Worm (Caenorhabditis elegans) whole organism, young adult: ENCODE data around the gene T14B1.1.

Experiments
- B0261.1 ChIP-seq: sonication (generic microtip); optimal IDR thresholded peaks from 2 replicates; lab custom pipeline; 2016; ENCODE audit warnings: mild to moderate bottlenecking, missing genetic modification characterization, moderate library complexity, missing compliant biosample characterization
- F22D6.2 ChIP-seq: sonication (generic microtip); optimal IDR thresholded peaks from 2 replicates; lab custom pipeline; 2016; ENCODE audit warnings: mild to moderate bottlenecking, missing genetic modification characterization, missing compliant biosample characterization
- F23B12.7 ChIP-seq: sonication (generic microtip); optimal IDR thresholded peaks from 2 replicates; lab custom pipeline; 2017; ENCODE audit warnings: missing genetic modification characterization, mild to moderate bottlenecking, missing compliant biosample characterization, antibody characterized with exemption, moderate library complexity; ENCODE audit not compliant: insufficient read depth
- F33H1.4 ChIP-seq: fragments of 200-800 bp; sonication (Bioruptor generic); IDR thresholded peaks from 2 replicates; pipeline ENCODE4 v1.3.6; 2022; ENCODE audit warnings: missing genetic modification reagents, missing genetic modification characterization, missing compliant biosample characterization
- F37B4.10 ChIP-seq: fragments of 200-800 bp; sonication (Bioruptor generic); IDR thresholded peaks from 2 replicates; pipeline ENCODE4 v1.3.6; 2022; ENCODE audit warnings: missing genetic modification characterization, missing compliant biosample characterization
- F39B2.1 ChIP-seq: fragments of 200-800 bp; sonication (Bioruptor generic); IDR thresholded peaks from 2 replicates; pipeline ENCODE4 v1.3.6; 2022; ENCODE audit warnings: missing genetic modification reagents, missing genetic modification characterization, missing compliant biosample characterization
- F49E8.2 ChIP-seq: sonication (generic microtip); optimal IDR thresholded peaks from 3 replicates; lab custom pipeline; 2017; ENCODE audit warnings: missing genetic modification characterization, mild to moderate bottlenecking, missing compliant biosample characterization, antibody characterized with exemption, moderate library complexity; ENCODE audit not compliant: insufficient read depth
- F52B5.7 ChIP-seq: sonication (generic microtip); optimal IDR thresholded peaks from 2 replicates; lab custom pipeline; 2016; ENCODE audit warnings: mild to moderate bottlenecking, missing genetic modification characterization, missing compliant biosample characterization
- K12H6.12 ChIP-seq: fragments of 200-800 bp; sonication (Bioruptor generic); optimal IDR thresholded peaks from 2 replicates; lab custom pipeline; 2018; ENCODE audit warnings: mild to moderate bottlenecking, missing genetic modification characterization, missing compliant biosample characterization
- Y67H2A.10 ChIP-seq: fragments of 200-800 bp; sonication (Bioruptor generic); conservative IDR thresholded peaks from 2 replicates; pipeline ENCODE4 v1.3.6; 2022; ENCODE audit warnings: missing genetic modification reagents, missing genetic modification characterization, missing compliant biosample characterization
- Y79H2A.3 ChIP-seq: fragments of 200-800 bp; sonication (Bioruptor generic); conservative IDR thresholded peaks from 2 replicates; pipeline ENCODE4 v1.3.6; 2022; ENCODE audit warnings: missing genetic modification reagents, missing genetic modification characterization, missing compliant biosample characterization
- Y95B8A.8 ChIP-seq: fragments of 200-800 bp; sonication (Bioruptor generic); IDR thresholded peaks from 2 replicates; pipeline ENCODE4 v1.3.6; 2022; ENCODE audit warnings: missing genetic modification reagents, missing genetic modification characterization, missing compliant biosample characterization
- ZK185.1 ChIP-seq: sonication (generic microtip); optimal IDR thresholded peaks from 2 replicates; lab custom pipeline; 2016; ENCODE audit warnings: mild to moderate bottlenecking, missing genetic modification characterization, missing compliant biosample characterization; ENCODE audit not compliant: poor library complexity, severe bottlenecking
- aptf-2 ChIP-seq: fragments of 200-800 bp; sonication (Bioruptor generic); conservative IDR thresholded peaks from 2 replicates; pipeline ENCODE4 v1.3.6; 2022; ENCODE audit warnings: missing genetic modification reagents, missing genetic modification characterization, missing compliant biosample characterization
- athp-1 ChIP-seq: sonication (generic microtip); optimal IDR thresholded peaks from 2 replicates; lab custom pipeline; 2017; ENCODE audit warnings: mild to moderate bottlenecking, missing genetic modification characterization, missing compliant biosample characterization
- cebp-1 ChIP-seq, 2 experiments: fragments of 200-800 bp in 1 of 2; sonication (Bioruptor generic) in 1 of 2; sonication (generic microtip) in 1 of 2; IDR thresholded peaks in 1 of 2; optimal IDR thresholded peaks in 1 of 2; 2 replicates each; pipeline versions ENCODE4 v1.3.6 to Lab custom; 2017 to 2022; ENCODE audit warnings: missing compliant biosample characterization in 2 of 2, missing genetic modification characterization in 2 of 2, mild to moderate bottlenecking in 1 of 2, missing genetic modification reagents in 1 of 2, moderate library complexity in 1 of 2
- cebp-2 ChIP-seq: fragments of 200-800 bp; sonication (Bioruptor generic); IDR thresholded peaks from 2 replicates; pipeline ENCODE4 v1.3.6; 2022; ENCODE audit warnings: missing genetic modification characterization, missing compliant biosample characterization
- ceh-27 ChIP-seq: fragments of 200-800 bp; sonication (Bioruptor generic); optimal IDR thresholded peaks from 2 replicates; lab custom pipeline; 2018; ENCODE audit warnings: mild to moderate bottlenecking, missing genetic modification characterization, moderate library complexity, missing compliant biosample characterization
- die-1 ChIP-seq: sonication (generic microtip); optimal IDR thresholded peaks from 2 replicates; lab custom pipeline; 2016; ENCODE audit warnings: missing genotype, mild to moderate bottlenecking, missing genetic modification characterization, missing compliant biosample characterization
- efl-1 ChIP-seq: fragments of 150-350 bp; optimal IDR thresholded peaks from 2 replicates; lab custom pipeline; 2014; ENCODE audit warnings: missing biosample characterization, missing genetic modification reagents, missing genetic modification characterization
- egl-18 ChIP-seq: fragments of 200-800 bp; sonication (Bioruptor generic); IDR thresholded peaks from 2 replicates; pipeline ENCODE4 v1.3.6; 2022; ENCODE audit warnings: missing genetic modification reagents, missing genetic modification characterization, missing compliant biosample characterization
- egl-44 ChIP-seq: fragments of 200-800 bp; sonication (Bioruptor generic); IDR thresholded peaks from 2 replicates; pipeline ENCODE4 v1.3.6; 2022; ENCODE audit warnings: missing genetic modification reagents, missing genetic modification characterization, missing compliant biosample characterization
- ekl-4 ChIP-seq: fragments of 200-800 bp; sonication (Bioruptor generic); IDR thresholded peaks from 2 replicates; pipeline ENCODE4 v1.3.6; 2022; ENCODE audit warnings: missing genetic modification reagents, missing genetic modification characterization, missing compliant biosample characterization
- fkh-3 ChIP-seq: sonication (generic microtip); optimal IDR thresholded peaks from 2 replicates; lab custom pipeline; 2016; ENCODE audit warnings: mild to moderate bottlenecking, missing genetic modification characterization, missing compliant biosample characterization
- hmg-1.2 ChIP-seq: fragments of 200-800 bp; sonication (Bioruptor generic); IDR thresholded peaks from 2 replicates; pipeline ENCODE4 v1.3.6; 2022; ENCODE audit warnings: missing genetic modification reagents, missing genetic modification characterization, missing compliant biosample characterization
- hmg-20 ChIP-seq: fragments of 200-800 bp; sonication (Bioruptor generic); IDR thresholded peaks from 2 replicates; pipeline ENCODE4 v1.3.6; 2022; ENCODE audit warnings: missing genetic modification reagents, missing genetic modification characterization, missing compliant biosample characterization
- lag-1 ChIP-seq: fragments of 200-800 bp; sonication (Bioruptor generic); IDR thresholded peaks from 2 replicates; pipeline ENCODE4 v1.3.6; 2022; ENCODE audit warnings: missing genetic modification reagents, missing genetic modification characterization, missing compliant biosample characterization
- lsl-1 ChIP-seq: fragments of 200-800 bp; sonication (Bioruptor generic); optimal IDR thresholded peaks from 2 replicates; lab custom pipeline; 2018; ENCODE audit warnings: mild to moderate bottlenecking, missing genetic modification characterization, moderate library complexity, missing compliant biosample characterization
- madf-8 ChIP-seq: fragments of 200-800 bp; sonication (Bioruptor generic); conservative IDR thresholded peaks from 2 replicates; pipeline ENCODE4 v1.3.6; 2022; ENCODE audit warnings: missing genetic modification reagents, missing genetic modification characterization, missing compliant biosample characterization
- mcd-1 ChIP-seq: fragments of 200-800 bp; sonication (Bioruptor generic); IDR thresholded peaks from 2 replicates; pipeline ENCODE4 v1.3.6; 2022; ENCODE audit warnings: missing genetic modification reagents, missing genetic modification characterization, missing compliant biosample characterization
- mel-28 ChIP-seq: sonication (generic microtip); optimal IDR thresholded peaks from 2 replicates; lab custom pipeline; 2016; ENCODE audit warnings: borderline replicate concordance, mild to moderate bottlenecking, missing genetic modification characterization, missing compliant biosample characterization
- mes-4 ChIP-seq: sonication (generic microtip); optimal IDR thresholded peaks from 2 replicates; lab custom pipeline; 2016; ENCODE audit warnings: missing genotype, missing genetic modification characterization, missing compliant biosample characterization
- mxl-1 ChIP-seq: sonication (generic microtip); optimal IDR thresholded peaks from 2 replicates; lab custom pipeline; 2016; ENCODE audit warnings: missing genetic modification characterization, missing compliant biosample characterization
- nhr-80 ChIP-seq: sonication (generic microtip); optimal IDR thresholded peaks from 2 replicates; lab custom pipeline; 2016; ENCODE audit warnings: missing genetic modification characterization, missing compliant biosample characterization
- pbrm-1 ChIP-seq: fragments of 200-800 bp; sonication (Bioruptor generic); IDR thresholded peaks from 2 replicates; pipeline ENCODE4 v1.3.6; 2022; ENCODE audit warnings: missing genetic modification reagents, missing genetic modification characterization, missing compliant biosample characterization
- pha-4 ChIP-seq: fragments of 150-350 bp; sonication (generic microtip); optimal IDR thresholded peaks from 2 replicates; lab custom pipeline; 2014; ENCODE audit warnings: missing biosample characterization, missing genetic modification reagents, missing genetic modification characterization
- snpc-1.1 ChIP-seq: sonication (generic microtip); optimal IDR thresholded peaks from 2 replicates; lab custom pipeline; 2017; ENCODE audit warnings: missing genetic modification characterization, mild to moderate bottlenecking, missing compliant biosample characterization, antibody characterized with exemption, moderate library complexity, missing genotype, missing genetic modification reagents; ENCODE audit not compliant: insufficient read depth
- somi-1 ChIP-seq: fragments of 200-800 bp; sonication (Bioruptor generic); optimal IDR thresholded peaks from 2 replicates; lab custom pipeline; 2018; ENCODE audit warnings: mild to moderate bottlenecking, missing genetic modification characterization, missing compliant biosample characterization
- tbx-9 ChIP-seq: sonication (generic microtip); optimal IDR thresholded peaks from 2 replicates; lab custom pipeline; 2016; ENCODE audit warnings: borderline replicate concordance, missing genetic modification characterization, inconsistent platforms, missing compliant biosample characterization
- tlf-1 ChIP-seq: fragments of 200-800 bp; sonication (Bioruptor generic); optimal IDR thresholded peaks from 2 replicates; lab custom pipeline; 2018; ENCODE audit warnings: mild to moderate bottlenecking, missing genetic modification characterization, missing compliant biosample characterization
- zim-3 ChIP-seq: sonication (generic microtip); optimal IDR thresholded peaks from 2 replicates; lab custom pipeline; 2017; ENCODE audit warnings: mild to moderate bottlenecking, missing genetic modification characterization, moderate library complexity, missing compliant biosample characterization
- ztf-22 ChIP-seq: fragments of 200-800 bp; sonication (Bioruptor generic); optimal IDR thresholded peaks from 2 replicates; lab custom pipeline; 2018; ENCODE audit warnings: mild to moderate bottlenecking, missing genetic modification characterization, moderate library complexity, missing compliant biosample characterization

Gene T14B1.1

DNA sequence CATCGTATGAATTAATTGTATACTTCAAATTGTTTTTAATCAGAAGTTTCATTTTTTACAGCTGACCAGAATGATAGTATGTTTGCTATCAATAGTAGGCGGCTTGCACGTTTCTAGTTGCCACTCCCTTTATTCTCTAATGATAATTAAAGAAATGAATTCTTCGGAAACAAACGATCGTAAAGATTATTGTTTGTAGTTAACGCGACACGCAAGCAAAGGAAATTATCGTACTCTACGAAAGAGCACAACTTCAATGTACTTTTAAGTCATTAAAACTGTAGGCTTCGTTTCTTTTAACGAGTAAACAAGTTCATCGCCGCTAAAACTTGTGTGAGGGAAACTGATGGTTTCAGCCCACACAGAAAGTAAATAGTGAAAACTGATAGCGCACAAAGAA lies 10.9 kb upstream of the T14B1.1 start (continued):
- no peak for TF ChIP-seq lag-1 (GFP tag; lab: Robert Waterston, UW)
- TF ChIP-seq F49E8.2 (tag; lab: Kevin White, UChicago) = no peak
- TF ChIP-seq mcd-1 (GFP tag; lab: Robert Waterston, UW) = no peak

DNA sequence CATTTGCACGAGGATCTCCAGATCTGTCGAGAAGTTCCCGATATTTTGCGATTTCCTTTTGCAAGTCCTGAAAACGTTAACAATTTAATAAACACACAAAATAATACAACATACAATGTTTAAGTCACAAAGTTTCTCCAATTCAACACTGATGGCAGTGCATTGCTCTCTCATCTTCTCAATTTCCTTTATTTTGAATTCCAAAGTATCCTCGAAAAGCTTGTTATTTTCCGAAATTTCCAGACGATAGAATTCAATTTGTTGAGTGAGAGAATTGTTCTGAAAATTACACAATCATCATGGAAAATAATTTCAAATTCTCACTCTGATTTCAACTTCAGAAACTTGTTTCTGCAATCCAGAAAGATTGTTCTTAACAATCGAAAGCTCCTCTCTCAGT lies 9.4 kb upstream of the T14B1.1 start:
- TF ChIP-seq fkh-3 (tag; lab: Kevin White, UChicago) (no peak), aptf-2 (GFP tag; lab: Robert Waterston, UW) (no peak), ekl-4 (GFP tag; lab: Robert Waterston, UW) (no peak)
- TF ChIP-seq, all 124 proteins: peak for 0

DNA sequence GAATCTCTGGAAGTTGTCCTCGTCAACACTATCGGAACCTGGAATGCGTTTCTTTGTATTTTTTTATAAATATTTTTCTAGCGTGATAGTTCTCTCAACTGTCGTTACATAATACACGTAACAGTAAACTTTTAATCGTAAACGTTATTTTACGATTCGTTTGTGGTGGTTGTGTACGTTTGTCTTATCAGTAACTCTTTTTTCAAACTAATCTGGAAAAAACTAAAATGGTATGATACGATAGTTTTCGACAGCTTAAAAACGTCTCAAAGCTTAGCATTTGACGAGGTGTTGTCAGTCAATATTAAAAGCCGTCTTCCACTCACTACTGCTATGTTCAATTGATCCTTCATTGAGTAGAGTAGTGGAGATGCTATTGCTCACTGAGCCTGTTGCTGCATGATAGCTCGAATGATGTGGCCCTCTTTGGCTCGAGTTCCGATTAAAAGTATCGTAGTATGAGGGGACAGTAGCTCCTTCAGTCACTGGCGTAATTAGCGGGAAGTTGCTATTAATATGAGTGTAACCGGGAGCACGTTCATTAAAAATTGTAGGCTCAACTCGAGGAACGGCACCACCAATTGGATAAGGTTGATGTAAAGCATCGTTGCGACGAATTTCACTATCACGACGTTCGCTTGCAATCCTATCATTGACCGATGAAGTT lies 8.4 kb upstream of the T14B1.1 start:
- no peak for TF ChIP-seq mes-4 (tag; lab: Kevin White, UChicago)
- no peak for TF ChIP-seq Y95B8A.8 (GFP tag; lab: Robert Waterston, UW)
- no peak for TF ChIP-seq egl-44
- no peak for TF ChIP-seq lsl-1 (GFP tag; lab: Kevin White, UChicago)
- no peak for TF ChIP-seq cebp-2 (GFP tag; lab: Robert Waterston, UW)
- TF ChIP-seq F33H1.4 (GFP tag; lab: Robert Waterston, UW) = no peak
- TF ChIP-seq mel-28 = no peak
- TF ChIP-seq B0261.1 (tag; lab: Kevin White, UChicago) = no peak
- TF ChIP-seq ZK185.1 (tag; lab: Kevin White, UChicago) = no peak
- TF ChIP-seq efl-1 = no peak
- TF ChIP-seq somi-1 (GFP tag; lab: Kevin White, UChicago) = no peak
- TF ChIP-seq F39B2.1 (GFP tag; lab: Robert Waterston, UW) = no peak
- no peak for TF ChIP-seq tlf-1 (GFP tag; lab: Kevin White, UChicago)
- no peak for TF ChIP-seq F23B12.7 (tag; lab: Kevin White, UChicago)
- TF ChIP-seq snpc-1.1 (tag; lab: Kevin White, UChicago) = no peak
- TF ChIP-seq cebp-1 (GFP tag; IDR thresholded peaks at IDR 0.05; lab: Robert Waterston, UW) = no peak
- TF ChIP-seq cebp-1 (tag; optimal IDR thresholded peaks at IDR 0.05; lab: Kevin White, UChicago) = no peak
- TF ChIP-seq mxl-1 (tag; lab: Kevin White, UChicago) = no peak
- TF ChIP-seq zim-3 (tag; lab: Kevin White, UChicago) = no peak

DNA sequence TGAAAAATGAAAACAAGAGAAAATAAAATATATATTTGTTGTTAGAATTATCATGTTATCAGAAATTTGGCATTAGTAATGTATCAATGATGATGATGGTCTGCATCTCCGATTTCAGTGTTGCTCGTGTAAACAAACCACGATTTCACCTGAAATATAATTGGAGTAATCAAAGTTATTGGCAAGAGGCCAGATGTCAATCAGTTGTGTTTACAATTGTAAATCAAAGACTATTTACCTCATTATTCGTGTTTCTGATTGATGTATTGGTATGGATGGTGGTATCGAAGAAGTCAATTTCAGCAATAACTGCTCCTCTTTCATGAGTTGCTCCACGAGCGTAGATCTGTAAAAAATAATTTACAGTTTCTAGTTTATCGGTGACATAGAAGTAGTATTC lies 7.5 kb upstream of the T14B1.1 start:
- TF ChIP-seq madf-8 (no peak), hmg-1.2 (GFP tag; lab: Robert Waterston, UW) (no peak), egl-18 (GFP tag; lab: Robert Waterston, UW) (no peak), Y67H2A.10 (no peak), ztf-22 (GFP tag; lab: Kevin White, UChicago) (peak; percentile 14), nhr-80 (tag; lab: Kevin White, UChicago) (peak; percentile 69), pha-4 (tag; lab: Kevin White, UChicago) (peak; percentile 92)
- TF ChIP-seq, all 124 proteins: peak for 3

DNA sequence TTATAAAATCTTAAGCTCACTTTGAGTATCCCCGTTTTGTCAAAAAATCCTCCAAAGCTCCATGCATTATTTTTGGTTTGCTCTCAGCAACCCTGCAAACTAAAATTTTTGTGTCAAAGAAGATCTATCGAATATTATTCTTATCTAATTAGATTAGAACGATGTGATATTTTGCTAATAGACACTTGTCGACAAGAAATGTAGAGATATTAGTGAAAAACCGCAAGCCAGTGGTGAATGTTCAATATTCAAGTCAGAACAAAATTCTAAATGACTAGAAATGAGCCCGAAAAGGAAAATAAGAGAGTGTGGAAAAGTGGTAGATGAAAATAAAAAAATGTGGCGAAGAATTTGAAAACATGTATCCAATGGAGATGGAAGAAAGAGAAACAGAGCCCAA lies 6.3 kb upstream of the T14B1.1 start, which contains the start of gene C43C3.4:
Gene C43C3.4 (minus strand): TSS at position 101 of the 400 bp plus-strand sequence.
- TF ChIP-seq F52B5.7 (tag; lab: Kevin White, UChicago) = no peak
- no peak for TF ChIP-seq die-1 (tag; lab: Kevin White, UChicago)
- TF ChIP-seq ekl-4 (GFP tag; lab: Robert Waterston, UW) = no peak
- no peak for TF ChIP-seq Y79H2A.3
- no peak for TF ChIP-seq K12H6.12 (tag; lab: Kevin White, UChicago)
- no peak for TF ChIP-seq tbx-9 (tag; lab: Kevin White, UChicago)
- no peak for TF ChIP-seq pbrm-1 (GFP tag; lab: Robert Waterston, UW)
- TF ChIP-seq athp-1 = no peak
- no peak for TF ChIP-seq F37B4.10 (GFP tag; lab: Robert Waterston, UW)
- TF ChIP-seq F22D6.2 = no peak
- no peak for TF ChIP-seq ceh-27
- no peak for TF ChIP-seq hmg-20
